Fruit fly (Drosophila melanogaster) whole organism, pupa: ENCODE data around the gene lilli.

ENCODE experiments used
- CG10348 ChIP-seq: fragments of 200-800 bp; sonication (Bioruptor generic); IDR thresholded peaks from 2 replicates; pipeline ENCODE4 v1.3.6; 2022; ENCODE audit warnings: missing biosample characterization, missing genetic modification characterization
- CG12605 ChIP-seq: fragments of 200-800 bp; sonication (Bioruptor generic); IDR thresholded peaks from 2 replicates; pipeline ENCODE4 v1.3.6; 2022; ENCODE audit warnings: missing biosample characterization, missing genetic modification characterization
- CG13204 ChIP-seq: fragments of 200-800 bp; sonication (Bioruptor generic); optimal IDR thresholded peaks from 2 replicates; lab custom pipeline; 2018; ENCODE audit warnings: missing biosample characterization, mild to moderate bottlenecking, missing genetic modification characterization, moderate library complexity
- CG14655 ChIP-seq: fragments of 200-800 bp; sonication (Bioruptor generic); optimal IDR thresholded peaks from 3 replicates; lab custom pipeline; 2017; ENCODE audit warnings: mild to moderate bottlenecking, missing biosample characterization, missing genetic modification reagents, missing genetic modification characterization
- CG15710 ChIP-seq: fragments of 200-800 bp; sonication (Bioruptor generic); optimal IDR thresholded peaks from 2 replicates; lab custom pipeline; 2018; ENCODE audit warnings: missing biosample characterization, mild to moderate bottlenecking, missing genetic modification characterization, moderate library complexity
- CG17806 ChIP-seq: fragments of 200-800 bp; sonication (Bioruptor generic); optimal IDR thresholded peaks from 2 replicates; lab custom pipeline; 2018; ENCODE audit warnings: missing biosample characterization, mild to moderate bottlenecking, missing genetic modification characterization, moderate library complexity
- CG32121 ChIP-seq: fragments of 200-800 bp; sonication (Bioruptor generic); IDR thresholded peaks from 2 replicates; pipeline ENCODE4 v1.3.6; 2022; ENCODE audit warnings: missing biosample characterization, missing genetic modification characterization
- CG34367 ChIP-seq: fragments of 200-800 bp; sonication (Bioruptor generic); optimal IDR thresholded peaks from 2 replicates; lab custom pipeline; 2018; ENCODE audit warnings: missing biosample characterization, mild to moderate bottlenecking, missing genetic modification characterization
- CG4496 ChIP-seq: fragments of 200-800 bp; sonication (Bioruptor generic); IDR thresholded peaks from 3 replicates; pipeline ENCODE4 v1.3.6; 2022; ENCODE audit warnings: missing biosample characterization, missing genetic modification characterization
- CG8159 ChIP-seq: fragments of 200-800 bp; sonication (Bioruptor generic); optimal IDR thresholded peaks from 3 replicates; lab custom pipeline; 2018; ENCODE audit warnings: missing biosample characterization, mild to moderate bottlenecking, missing genetic modification characterization, moderate library complexity
- CG8301 ChIP-seq: fragments of 200-800 bp; sonication (Bioruptor generic); optimal IDR thresholded peaks from 2 replicates; lab custom pipeline; 2018; ENCODE audit warnings: missing biosample characterization, mild to moderate bottlenecking, missing genetic modification characterization
- CG9948 ChIP-seq: fragments of 200-800 bp; sonication (Bioruptor generic); optimal IDR thresholded peaks from 2 replicates; lab custom pipeline; 2018; ENCODE audit warnings: missing biosample characterization, mild to moderate bottlenecking, missing genetic modification characterization, moderate library complexity
- D1 ChIP-seq: fragments of 200-800 bp; sonication (Bioruptor generic); optimal IDR thresholded peaks from 2 replicates; lab custom pipeline; 2018; ENCODE audit warnings: missing biosample characterization, mild to moderate bottlenecking, missing genetic modification characterization, moderate library complexity
- EcR ChIP-seq: fragments of 200-800 bp; sonication (Bioruptor generic); optimal IDR thresholded peaks from 3 replicates; lab custom pipeline; 2019; ENCODE audit warnings: missing biosample characterization, missing genetic modification characterization, mild to moderate bottlenecking, moderate library complexity, missing genetic modification reagents
- Ets98B ChIP-seq: fragments of 200-800 bp; sonication (Bioruptor generic); IDR thresholded peaks from 2 replicates; pipeline ENCODE4 v1.3.6; 2022; ENCODE audit warnings: missing biosample characterization, missing genetic modification characterization
- Pif1A ChIP-seq: fragments of 200-800 bp; sonication (Bioruptor generic); optimal IDR thresholded peaks from 3 replicates; lab custom pipeline; 2016; ENCODE audit warnings: missing biosample characterization, missing genetic modification characterization
- Pif1B ChIP-seq: fragments of 200-800 bp; sonication (Bioruptor generic); optimal IDR thresholded peaks from 3 replicates; lab custom pipeline; 2016; ENCODE audit warnings: missing biosample characterization, missing genetic modification characterization
- Snoo ChIP-seq: fragments of 200-800 bp; sonication (Bioruptor generic); optimal IDR thresholded peaks from 3 replicates; lab custom pipeline; 2017; ENCODE audit warnings: missing biosample characterization, mild to moderate bottlenecking, missing genetic modification characterization, inconsistent platforms
- fd96Ca ChIP-seq: fragments of 200-800 bp; sonication (Bioruptor generic); IDR thresholded peaks from 3 replicates; pipeline ENCODE4 v1.3.6; 2022; ENCODE audit warnings: missing biosample characterization, missing genetic modification characterization
- gl ChIP-seq: fragments of 200-800 bp; sonication (Bioruptor generic); optimal IDR thresholded peaks from 2 replicates; lab custom pipeline; 2018; ENCODE audit warnings: missing biosample characterization, mild to moderate bottlenecking, missing genetic modification characterization
- rn ChIP-seq: fragments of 200-800 bp; sonication (Bioruptor generic); IDR thresholded peaks from 2 replicates; pipeline ENCODE4 v1.3.6; 2022; ENCODE audit warnings: missing biosample characterization, missing genetic modification characterization

lilli gene

dm6 chr2L:2856960-2857584 lies 28.7 kb upstream of the lilli start, which contains the start of gene CG2991:
Gene CG2991, plus strand, starts transcription at chr2L:2857164.
- TF ChIP-seq CG10348 (GFP tag; lab: Robert Waterston, UW): no peak
- no peak for TF ChIP-seq CG34367 (tag; lab: Kevin White, UChicago)
- TF ChIP-seq fd96Ca (GFP tag; lab: Robert Waterston, UW): no peak
- no peak for TF ChIP-seq CG8301 (tag; lab: Kevin White, UChicago)
- peak; percentile 21 for TF ChIP-seq EcR
- TF ChIP-seq Snoo (tag; lab: Kevin White, UChicago): no peak
- no peak for TF ChIP-seq CG12605 (GFP tag; lab: Robert Waterston, UW)
- TF ChIP-seq CG9948: no peak
- peak; percentile 11; the same call in 1 of the 2 replicates for TF ChIP-seq Ets98B (GFP tag; lab: Robert Waterston, UW)
- TF ChIP-seq CG15710 (tag; lab: Kevin White, UChicago): no peak
- peak; percentile 48 for TF ChIP-seq Pif1B
- no peak for TF ChIP-seq CG32121 (GFP tag; lab: Robert Waterston, UW)
- peak; percentile 18 for TF ChIP-seq CG8159 (tag; lab: Kevin White, UChicago)
- no peak for TF ChIP-seq CG14655 (GFP tag; lab: Kevin White, UChicago)
- no peak for TF ChIP-seq rn (GFP tag; lab: Robert Waterston, UW)
- TF ChIP-seq CG4496 (GFP tag; lab: Robert Waterston, UW): 0 out of 3 replicates have a peak, but pooled peaks have one; percentile 17
- no peak for TF ChIP-seq CG13204
- no peak for TF ChIP-seq CG17806 (tag; lab: Kevin White, UChicago)
- peak; percentile 15 for TF ChIP-seq Pif1A (GFP tag; lab: Kevin White, UChicago)
- TF ChIP-seq D1: no peak

dm6 chr2L:2857862-2858734 lies 27.6 kb upstream of the lilli start:
- peak; percentile 80 for TF ChIP-seq CG8301 (tag; lab: Kevin White, UChicago)
- TF ChIP-seq EcR: peak; percentile 10
- TF ChIP-seq Pif1B: peak; percentile 48
- no peak for TF ChIP-seq CG10348 (GFP tag; lab: Robert Waterston, UW)
- TF ChIP-seq CG4496 (GFP tag; lab: Robert Waterston, UW): peak; percentile 83
- peak; percentile 32 for TF ChIP-seq CG34367 (tag; lab: Kevin White, UChicago)
- TF ChIP-seq Pif1A (GFP tag; lab: Kevin White, UChicago): peak; percentile 28
- TF ChIP-seq gl (tag; lab: Kevin White, UChicago): no peak
- TF ChIP-seq CG12605 (GFP tag; lab: Robert Waterston, UW): peak; percentile 65
- no peak for TF ChIP-seq CG15710 (tag; lab: Kevin White, UChicago)
- peak; percentile 48 for TF ChIP-seq CG17806 (tag; lab: Kevin White, UChicago)
- TF ChIP-seq CG14655 (GFP tag; lab: Kevin White, UChicago): peak; percentile 84
- TF ChIP-seq D1: no peak
- no peak for TF ChIP-seq CG13204
- peak; percentile 84 for TF ChIP-seq Ets98B (GFP tag; lab: Robert Waterston, UW)
- TF ChIP-seq rn (GFP tag; lab: Robert Waterston, UW): peak; percentile 41; the same call in 1 of the 2 replicates
- TF ChIP-seq Snoo (tag; lab: Kevin White, UChicago): peak; percentile 63
- TF ChIP-seq CG32121 (GFP tag; lab: Robert Waterston, UW): peak; percentile 81
- TF ChIP-seq fd96Ca (GFP tag; lab: Robert Waterston, UW): peak; percentile 84
- TF ChIP-seq CG8159 (tag; lab: Kevin White, UChicago): peak; percentile 56
- peak; percentile 55 for TF ChIP-seq CG9948

- TF ChIP-seq fd96Ca (GFP tag; lab: Robert Waterston, UW) (peak; percentile 25; the same call in 1 of the 3 replicates), Pif1B (no peak), EcR (peak; percentile 92), CG32121 (GFP tag; lab: Robert Waterston, UW) (0 out of 2 replicates have a peak, but pooled peaks have one; percentile 31), CG34367 (tag; lab: Kevin White, UChicago) (no peak)
Observed at dm6 chr2L:2861140-2861884, 24.4 kb upstream of the lilli start.

dm6 chr2L:2861885-2862620 lies 23.7 kb upstream of the lilli start:
- TF ChIP-seq CG14655 (GFP tag; lab: Kevin White, UChicago): peak; percentile 46
- TF ChIP-seq CG32121 (GFP tag; lab: Robert Waterston, UW): peak; percentile 58
- TF ChIP-seq CG8301 (tag; lab: Kevin White, UChicago): peak; percentile 44
- no peak for TF ChIP-seq CG10348 (GFP tag; lab: Robert Waterston, UW)
- peak; percentile 48 for TF ChIP-seq Pif1B
- peak; percentile 75 for TF ChIP-seq fd96Ca (GFP tag; lab: Robert Waterston, UW)
- TF ChIP-seq CG17806 (tag; lab: Kevin White, UChicago): peak; percentile 7
- no peak for TF ChIP-seq rn (GFP tag; lab: Robert Waterston, UW)
- TF ChIP-seq Ets98B (GFP tag; lab: Robert Waterston, UW): peak; percentile 58
- TF ChIP-seq gl (tag; lab: Kevin White, UChicago): peak; percentile 41
- peak; percentile 20 for TF ChIP-seq EcR
- no peak for TF ChIP-seq CG15710 (tag; lab: Kevin White, UChicago)
- no peak for TF ChIP-seq Snoo (tag; lab: Kevin White, UChicago)
- TF ChIP-seq CG34367 (tag; lab: Kevin White, UChicago): no peak
- TF ChIP-seq CG12605 (GFP tag; lab: Robert Waterston, UW): no peak; the same call in 1 of the 2 replicates
- peak; percentile 21 for TF ChIP-seq CG8159 (tag; lab: Kevin White, UChicago)
- peak; percentile 45 for TF ChIP-seq Pif1A (GFP tag; lab: Kevin White, UChicago)
- TF ChIP-seq D1: no peak
- peak; percentile 68 for TF ChIP-seq CG4496 (GFP tag; lab: Robert Waterston, UW)
- peak; percentile 19 for TF ChIP-seq CG9948
- TF ChIP-seq CG13204: no peak
